Worm (Caenorhabditis elegans) whole organism, dauer: ENCODE results near the gene F44E2.8.

Experiments used
- unc-62 ChIP-seq: sonication (generic microtip); optimal IDR thresholded peaks from 2 replicates; lab custom pipeline; 2017; ENCODE audit warnings: missing biosample characterization, missing genetic modification reagents, missing genetic modification characterization

The F44E2.8 gene

ce11 chrIII:8849507-8849906 lies at the start of gene F44E2.8:
Gene F44E2.8 (minus strand): TSS chrIII:8849877.
- no peak for TF ChIP-seq unc-62 (GFP tag; lab: Kevin White, UChicago)

DNA sequence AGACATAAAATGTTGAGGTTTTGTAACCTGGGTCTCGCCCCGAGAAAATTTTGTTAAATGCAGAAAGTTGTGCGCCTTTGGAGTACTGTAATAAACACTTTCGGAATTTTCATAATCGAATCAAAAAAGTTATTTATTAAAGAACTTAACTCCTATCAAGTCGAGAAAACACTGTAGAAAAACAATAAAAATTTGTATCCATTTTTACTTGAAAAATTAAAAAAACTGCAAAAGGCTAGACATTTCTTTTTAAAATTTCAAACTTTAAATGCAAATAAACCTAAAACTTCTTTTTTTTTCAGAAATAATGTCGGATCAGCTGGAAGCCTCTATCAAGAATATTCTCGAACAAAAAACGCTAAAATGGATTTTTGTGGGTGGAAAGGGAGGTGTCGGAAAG lies 45.1 kb upstream of the F44E2.8 start, which contains the start of gene asna-1:
Gene asna-1 (plus strand): TSS at position 301 of the 400 bp plus-strand sequence.
- TF ChIP-seq unc-62 (GFP tag; lab: Kevin White, UChicago): no peak

- no peak for TF ChIP-seq unc-62 (GFP tag; lab: Kevin White, UChicago)
Observed at ce11 chrIII:8893464-8893863, 43.8 kb upstream of the F44E2.8 start, which contains the start of gene ZK637.4. Gene ZK637.4 (plus strand): TSS chrIII:8893764.

DNA sequence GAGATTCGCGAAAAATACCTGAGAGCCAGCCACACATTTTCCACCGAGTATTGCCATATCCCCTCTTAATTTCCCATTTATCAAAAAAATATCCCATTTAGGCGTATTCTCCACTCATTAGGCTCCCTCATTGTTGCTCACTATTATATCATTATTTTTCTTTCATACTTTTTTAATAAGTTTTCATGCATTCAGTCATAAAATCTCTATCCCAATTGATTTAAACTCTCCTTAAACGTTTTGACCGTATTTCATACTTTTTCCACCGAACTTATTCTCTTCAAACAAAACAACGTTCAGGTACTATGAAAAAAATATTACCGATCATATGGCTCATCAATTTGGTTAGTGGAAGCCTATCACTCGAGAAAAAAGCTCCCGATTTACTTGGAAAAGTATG lies 40.3 kb upstream of the F44E2.8 start, which contains the start of gene lnkn-1:
Gene lnkn-1 (plus strand): TSS at position 301 of the 400 bp plus-strand sequence.
- no peak for TF ChIP-seq unc-62 (GFP tag; lab: Kevin White, UChicago)

ce11 chrIII:8888956-8889355 lies 39.3 kb upstream of the F44E2.8 start, which contains the start of gene ZK637.14:
Gene ZK637.14 (minus strand): TSS chrIII:8889156.
- no peak for TF ChIP-seq unc-62 (GFP tag; lab: Kevin White, UChicago)

DNA sequence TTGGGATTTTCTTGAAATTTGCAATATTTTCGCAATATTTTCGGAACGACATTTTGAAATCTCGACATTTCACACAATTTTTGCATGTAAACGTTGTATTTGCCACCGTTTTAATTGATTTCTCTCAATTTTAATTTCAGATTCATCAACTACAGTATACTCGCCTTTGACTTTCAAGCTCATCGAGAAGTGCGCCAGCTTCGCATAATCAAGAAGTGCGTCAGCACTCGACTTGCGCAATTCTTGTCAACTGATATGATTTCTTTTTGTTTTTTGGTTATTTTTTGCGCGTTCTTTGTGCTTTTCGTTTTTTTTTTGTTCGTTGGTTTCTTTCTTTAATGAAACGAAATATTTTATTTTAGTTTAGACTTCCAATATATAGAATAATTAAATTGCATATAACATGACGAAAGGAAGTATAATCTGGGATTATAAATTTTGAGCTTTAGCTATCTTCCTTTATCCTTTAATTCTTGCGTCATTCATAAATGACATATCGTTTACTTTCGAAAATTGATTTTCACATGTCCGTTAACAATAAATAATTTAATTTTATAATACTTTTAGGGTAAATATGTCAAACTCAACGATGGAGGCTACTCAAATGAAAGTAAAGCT lies 37.6 kb upstream of the F44E2.8 start, which contains the start of gene famh-136:
Gene famh-136 (plus strand): TSS at position 568 of the 618 bp plus-strand sequence.
- TF ChIP-seq unc-62 (GFP tag; lab: Kevin White, UChicago): no peak

- TF ChIP-seq unc-62 (GFP tag; lab: Kevin White, UChicago): no peak
Observed at ce11 chrIII:8886309-8886708, 36.6 kb upstream of the F44E2.8 start.

DNA sequence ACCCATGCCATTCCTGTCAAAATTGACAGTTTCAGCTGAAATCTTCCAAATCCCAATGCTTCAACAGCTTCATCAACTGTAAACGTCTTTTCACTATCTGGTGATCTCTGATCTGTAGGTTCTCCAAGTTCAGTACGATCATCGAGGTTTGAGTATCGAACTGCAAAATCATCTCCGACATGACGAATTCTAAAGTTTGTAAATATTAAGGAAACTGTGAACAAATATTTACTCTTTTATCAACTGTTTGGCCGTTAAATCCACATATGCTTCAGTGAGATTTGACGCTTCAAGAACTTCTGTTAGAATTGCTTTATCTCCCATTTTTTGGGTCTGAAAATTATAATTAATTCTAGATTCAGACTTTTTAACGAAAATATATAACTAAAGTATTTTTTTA lies 35.5 kb upstream of the F44E2.8 start, which contains the start of gene svop-1:
Gene svop-1 (minus strand): TSS at position 339 of the 400 bp plus-strand sequence.
- no peak for TF ChIP-seq unc-62 (GFP tag; lab: Kevin White, UChicago)

DNA sequence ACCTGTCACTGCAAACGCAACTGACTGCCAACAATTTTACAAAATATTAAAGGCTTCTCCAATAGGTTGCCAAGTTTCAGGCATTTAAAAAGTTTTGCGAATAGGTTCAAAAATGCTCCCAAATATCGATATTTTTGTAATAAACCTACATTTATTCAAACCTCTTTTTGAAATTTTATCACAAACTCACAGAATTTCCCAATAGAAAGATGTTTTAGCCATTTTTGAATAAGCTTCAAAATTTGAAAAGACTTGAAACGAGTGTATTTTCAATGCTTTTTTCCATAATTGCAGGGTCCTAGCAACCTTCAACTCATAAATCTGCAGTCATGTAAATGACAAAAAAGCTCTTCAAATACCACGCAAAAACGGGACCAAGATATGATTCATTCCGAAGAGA lies 32.7 kb upstream of the F44E2.8 start:
- TF ChIP-seq unc-62 (GFP tag; lab: Kevin White, UChicago): no peak

- TF ChIP-seq unc-62 (GFP tag; lab: Kevin White, UChicago): no peak
Observed at ce11 chrIII:8878960-8879359, 29.3 kb upstream of the F44E2.8 start.

- no peak for TF ChIP-seq unc-62 (GFP tag; lab: Kevin White, UChicago)
Observed at ce11 chrIII:8877002-8877401, 27.3 kb upstream of the F44E2.8 start, which contains the start of gene K01F9.2. Gene K01F9.2 (minus strand): TSS chrIII:8877128.

- TF ChIP-seq unc-62 (GFP tag; lab: Kevin White, UChicago): no peak
Observed at ce11 chrIII:8873990-8874668, 24.5 kb upstream of the F44E2.8 start.

- TF ChIP-seq unc-62 (GFP tag; lab: Kevin White, UChicago): no peak
Observed at ce11 chrIII:8873045-8873457, 23.4 kb upstream of the F44E2.8 start.

DNA sequence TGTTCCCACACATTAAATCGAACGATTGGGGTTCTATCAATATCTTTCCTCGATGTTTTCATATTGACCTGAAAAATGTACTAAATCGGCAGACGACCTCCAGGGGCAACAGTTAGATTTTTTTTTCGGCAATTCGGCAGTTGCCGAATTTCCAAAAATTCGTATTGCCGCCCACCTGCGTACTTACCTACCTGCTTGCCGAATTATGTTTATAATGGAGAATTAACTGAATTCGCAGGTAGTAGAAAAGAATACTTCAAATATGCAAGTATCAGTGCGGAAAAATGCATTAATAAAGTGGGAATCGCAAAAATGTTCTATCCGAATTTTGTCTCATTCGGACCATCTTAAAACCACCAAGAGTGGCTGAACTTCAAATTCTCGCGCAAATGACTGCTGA lies 20.0 kb upstream of the F44E2.8 start:
- no peak for TF ChIP-seq unc-62 (GFP tag; lab: Kevin White, UChicago)

- TF ChIP-seq unc-62 (GFP tag; lab: Kevin White, UChicago): no peak
Observed at ce11 chrIII:8867922-8868655, 18.4 kb upstream of the F44E2.8 start.
